Worm (Caenorhabditis elegans): ENCODE results near the gene C03H5.3.
A peak's percentile ranks its signal among the peaks of the same experiment; 100 is the strongest.

C03H5.3 gene

DNA sequence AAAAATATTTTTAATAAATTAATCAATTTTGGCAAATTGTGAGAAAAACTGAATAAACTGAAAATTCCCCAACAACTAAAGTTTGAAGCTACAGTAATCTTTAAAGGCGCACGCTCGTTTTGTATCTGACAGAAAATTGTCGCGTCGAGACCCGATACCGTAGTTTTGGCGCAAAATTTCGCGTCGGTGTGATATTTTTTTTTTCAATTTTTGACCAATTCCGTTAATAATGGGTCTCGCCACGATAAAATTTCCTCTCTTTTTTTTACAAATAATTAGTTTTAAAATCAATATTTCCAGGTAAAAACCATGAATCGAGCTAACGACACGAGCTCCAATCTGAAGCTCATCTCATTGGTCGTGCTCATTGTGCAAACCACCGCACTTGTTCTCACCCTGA, 2.6 kb downstream of the C03H5.3 start, which contains the start of gene nstp-4:
Gene nstp-4, plus strand, starts transcription at position 301 of the 400 bp plus-strand sequence.
- TF ChIP-seq F44E2.7 (GFP tag; IDR thresholded peaks at IDR 0.05) (no peak), ceh-82 (tag; optimal IDR thresholded peaks at IDR 0.05) (no peak), mdl-1 (tag; optimal IDR thresholded peaks at IDR 0.05) (no peak), hlh-30 (tag; optimal IDR thresholded peaks at IDR 0.05; ENCODE audit: insufficient read depth) (no peak), madf-5 (GFP tag; IDR thresholded peaks at IDR 0.05) (no peak), nhr-6 (tag; optimal IDR thresholded peaks at IDR 0.05) (no peak), dmd-8 (GFP tag; IDR thresholded peaks at IDR 0.05) (no peak), unc-130 (GFP tag; optimal IDR thresholded peaks at IDR 0.05) (no peak), snpc-4 (tag; optimal IDR thresholded peaks at IDR 0.05) (no peak), ztf-7 (tag; optimal IDR thresholded peaks at IDR 0.05) (no peak), Y75B8A.6 (GFP tag; IDR thresholded peaks at IDR 0.05) (no peak)

DNA sequence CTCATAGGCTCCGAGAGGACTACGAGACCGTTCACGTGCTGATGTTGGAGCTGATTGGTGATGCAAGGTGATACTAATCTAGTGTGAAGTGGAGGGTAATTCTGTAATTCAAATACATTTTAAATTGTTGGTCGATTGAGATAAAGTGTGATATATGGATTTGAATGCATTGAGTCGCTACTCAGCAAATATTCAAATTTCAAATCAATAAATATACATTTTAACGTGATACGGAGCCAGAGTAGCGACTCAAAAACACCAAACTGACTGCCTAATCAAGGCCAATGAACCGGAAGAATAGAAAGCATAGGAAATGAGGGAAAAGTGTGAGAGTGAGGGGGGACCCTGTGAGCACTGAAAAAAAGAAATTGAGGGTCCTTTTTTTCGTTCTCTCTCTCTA, 13.4 kb downstream of the C03H5.3 start, which contains the start of gene C03H5.6:
Gene C03H5.6, minus strand, starts transcription at position 101 of the 400 bp plus-strand sequence.
- TF ChIP-seq unc-130 (GFP tag; optimal IDR thresholded peaks at IDR 0.05) (no peak), nhr-42 (GFP tag; IDR thresholded peaks at IDR 0.05) (no peak), nhr-6 (tag; optimal IDR thresholded peaks at IDR 0.05) (no peak), daf-19 (GFP tag; conservative IDR thresholded peaks at IDR 0.05) (no peak), dpl-1 (GFP tag; optimal IDR thresholded peaks at IDR 0.05) (no peak), F10B5.3 (tag; optimal IDR thresholded peaks at IDR 0.05) (no peak)

DNA sequence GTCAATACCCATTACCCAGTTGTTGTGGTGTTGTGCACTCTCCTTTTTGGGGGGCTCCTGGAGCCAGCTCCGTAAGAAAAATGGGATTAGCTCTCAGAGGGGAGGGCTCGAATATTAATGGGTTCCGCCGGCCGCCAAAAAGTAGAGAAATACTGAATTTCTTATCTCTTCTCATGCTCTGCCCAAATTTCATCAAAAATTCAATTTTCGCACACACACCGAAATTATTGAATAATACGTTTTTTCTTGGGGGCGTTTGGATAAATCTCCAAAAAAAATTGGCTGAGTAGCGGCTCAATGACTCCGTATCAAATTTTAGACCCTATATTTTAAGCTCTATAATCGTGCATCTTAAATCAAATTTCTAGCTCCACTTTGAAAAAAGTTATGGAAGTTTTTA, 14.3 kb downstream of the C03H5.3 start:
- no peak for TF ChIP-seq R02D3.7 (tag; optimal IDR thresholded peaks at IDR 0.05)
- TF ChIP-seq aha-1 (tag), result peak; percentile 8

DNA sequence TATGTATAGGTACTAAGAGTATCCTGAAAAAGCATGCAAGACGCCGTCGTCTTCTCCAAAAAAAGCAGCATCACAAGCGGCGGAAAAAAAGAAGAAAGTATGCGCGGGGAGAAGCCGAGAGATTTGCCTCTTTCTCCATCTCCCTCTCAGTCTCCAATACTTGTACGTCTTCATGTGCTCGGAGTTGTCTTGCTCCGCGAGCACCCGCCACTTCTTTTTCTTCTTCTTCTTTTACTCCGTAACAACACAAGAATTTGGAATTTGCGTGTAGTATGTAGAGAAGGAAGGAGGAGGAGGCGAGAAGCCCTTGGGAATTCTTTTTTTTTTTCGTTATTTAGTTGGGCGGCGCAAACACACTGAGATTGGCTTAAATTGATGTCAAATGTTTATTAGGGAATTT, 15.3 kb downstream of the C03H5.3 start:
- TF ChIP-seq ztf-11 (tag; optimal IDR thresholded peaks at IDR 0.05) (no peak), hmg-1.1 (GFP tag; IDR thresholded peaks at IDR 0.05) (peak; percentile 64), F37D6.2 (tag; optimal IDR thresholded peaks at IDR 0.05) (peak; percentile 26), ceh-32 (tag; optimal IDR thresholded peaks at IDR 0.05; ENCODE audit: poor library complexity) (no peak), zip-2 (tag; optimal IDR thresholded peaks at IDR 0.05) (no peak), F26F4.8 (GFP tag; conservative IDR thresholded peaks at IDR 0.05) (no peak), Y48G9A.11 (GFP tag; IDR thresholded peaks at IDR 0.05) (no peak), dmd-9 (GFP tag; IDR thresholded peaks at IDR 0.05) (no peak), lin-29 (GFP tag; IDR thresholded peaks at IDR 0.05) (no peak), zip-11 (GFP tag; IDR thresholded peaks at IDR 0.05) (no peak), mdl-1 (tag; optimal IDR thresholded peaks at IDR 0.05) (no peak), aly-2 (tag; optimal IDR thresholded peaks at IDR 0.05) (no peak), nhr-10 (tag; optimal IDR thresholded peaks at IDR 0.05) (no peak), jun-1 (tag; optimal IDR thresholded peaks at IDR 0.05) (no peak), zag-1 (tag; optimal IDR thresholded peaks at IDR 0.05) (no peak), hif-1 (tag; optimal IDR thresholded peaks at IDR 0.05) (no peak), fkh-10 (GFP tag; optimal IDR thresholded peaks at IDR 0.05) (peak; percentile 48), Y105C5A.15 (GFP tag; IDR thresholded peaks at IDR 0.05) (no peak), mes-2 (tag; optimal IDR thresholded peaks at IDR 0.05; ENCODE audit: poor library complexity, severe bottlenecking) (peak; percentile 6), nhr-28 (tag; optimal IDR thresholded peaks at IDR 0.05) (no peak), ceh-20 (GFP tag; IDR thresholded peaks at IDR 0.05) (no peak), D1046.2 (GFP tag; IDR thresholded peaks at IDR 0.05) (no peak), hlh-30 (tag; optimal IDR thresholded peaks at IDR 0.05; ENCODE audit: insufficient read depth) (no peak), nhr-6 (tag; optimal IDR thresholded peaks at IDR 0.05) (no peak), T20F7.1 (GFP tag; optimal IDR thresholded peaks at IDR 0.05) (no peak), nhr-25 (tag; optimal IDR thresholded peaks at IDR 0.05; ENCODE audit: borderline replicate concordance, insufficient read depth) (no peak), mep-1 (tag; optimal IDR thresholded peaks at IDR 0.05) (peak; percentile 48), nhr-11 (tag; optimal IDR thresholded peaks at IDR 0.05) (no peak), pqm-1 (tag; optimal IDR thresholded peaks at IDR 0.05) (no peak), mxl-2 (GFP tag; conservative IDR thresholded peaks at IDR 0.05) (no peak), rbr-2 (tag; optimal IDR thresholded peaks at IDR 0.05) (peak; percentile 18), nhr-41 (GFP tag; IDR thresholded peaks at IDR 0.05) (no peak), spr-3 (GFP tag; optimal IDR thresholded peaks at IDR 0.05) (no peak)
